Worm (Caenorhabditis elegans) whole organism, L3 larva: ENCODE results near the gene pgl-2.
A peak's percentile ranks its signal among the peaks of the same experiment; 100 is the strongest.

Experiments
- R02D3.7 ChIP-seq: fragments of 150-350 bp; optimal IDR thresholded peaks from 2 replicates; lab custom pipeline; 2014; ENCODE audit warnings: missing biosample characterization, missing genetic modification characterization
- ZK546.5 ChIP-seq: sonication (generic microtip); optimal IDR thresholded peaks from 2 replicates; lab custom pipeline; 2017; ENCODE audit warnings: missing biosample characterization, missing genetic modification characterization
- aly-2 ChIP-seq: fragments of 150-350 bp; optimal IDR thresholded peaks from 2 replicates; lab custom pipeline; 2014; ENCODE audit warnings: missing biosample characterization, missing genetic modification characterization
- ama-1 ChIP-seq: fragments of 150-350 bp; optimal IDR thresholded peaks from 2 replicates; lab custom pipeline; 2018
- ceh-16 ChIP-seq: sonication (generic microtip); optimal IDR thresholded peaks from 2 replicates; lab custom pipeline; 2017; ENCODE audit warnings: missing biosample characterization, missing genetic modification characterization
- ceh-82 ChIP-seq: fragments of 150-350 bp; optimal IDR thresholded peaks from 2 replicates; lab custom pipeline; 2014; ENCODE audit warnings: missing biosample characterization, missing genetic modification characterization
- daf-12 ChIP-seq: fragments of 150-350 bp; optimal IDR thresholded peaks from 2 replicates; lab custom pipeline; 2014; ENCODE audit warnings: missing biosample characterization, missing genetic modification reagents, missing genetic modification characterization
- egl-27 ChIP-seq: sonication (generic microtip); optimal IDR thresholded peaks from 4 replicates; lab custom pipeline; 2017; ENCODE audit warnings: missing biosample characterization, missing genetic modification reagents, missing genetic modification characterization
- egl-5 ChIP-seq: fragments of 150-350 bp; optimal IDR thresholded peaks from 2 replicates; lab custom pipeline; 2017; ENCODE audit warnings: missing biosample characterization, missing genetic modification reagents, missing genetic modification characterization, inconsistent platforms
- elt-1 ChIP-seq: fragments of 150-350 bp; optimal IDR thresholded peaks from 2 replicates; lab custom pipeline; 2014; ENCODE audit warnings: missing biosample characterization, missing genetic modification characterization
- elt-2 ChIP-seq: sonication (generic microtip); optimal IDR thresholded peaks from 2 replicates; lab custom pipeline; 2016; ENCODE audit warnings: missing genetic modification reagents, mild to moderate bottlenecking, missing genetic modification characterization, missing compliant biosample characterization
- elt-3 ChIP-seq, 3 experiments: fragments of 150-350 bp in 1 of 3; sonication (generic microtip) in 2 of 3; optimal IDR thresholded peaks; 2 replicates in 2 of 3; 4 replicates in 1 of 3; lab custom pipeline; 2014 to 2017; ENCODE audit warnings: missing biosample characterization in 3 of 3, missing genetic modification characterization in 3 of 3
- eor-1 ChIP-seq, 2 experiments: fragments of 150-350 bp; optimal IDR thresholded peaks; 2 replicates each; lab custom pipeline; 2014 to 2018; ENCODE audit warnings: missing biosample characterization in 2 of 2, missing genetic modification characterization in 2 of 2
- fkh-2 ChIP-seq: fragments of 150-350 bp; optimal IDR thresholded peaks from 2 replicates; lab custom pipeline; 2014; ENCODE audit warnings: missing biosample characterization, missing genetic modification reagents, missing genetic modification characterization
- fos-1 ChIP-seq: fragments of 150-350 bp; optimal IDR thresholded peaks from 2 replicates; lab custom pipeline; 2014; ENCODE audit warnings: missing biosample characterization, missing genetic modification characterization
- hmg-11 ChIP-seq: sonication (generic microtip); optimal IDR thresholded peaks from 2 replicates; lab custom pipeline; 2016; ENCODE audit warnings: missing genetic modification characterization, missing compliant biosample characterization
- jun-1 ChIP-seq: fragments of 150-350 bp; optimal IDR thresholded peaks from 2 replicates; lab custom pipeline; 2014; ENCODE audit warnings: missing biosample characterization, missing genetic modification reagents, missing genetic modification characterization
- lin-15B ChIP-seq: fragments of 150-350 bp; optimal IDR thresholded peaks from 2 replicates; lab custom pipeline; 2014; ENCODE audit warnings: missing biosample characterization, missing genetic modification characterization
- lin-39 ChIP-seq: fragments of 150-350 bp; optimal IDR thresholded peaks from 2 replicates; lab custom pipeline; 2018; ENCODE audit warnings: missing biosample characterization, missing genetic modification reagents, missing genetic modification characterization
- lsy-12 ChIP-seq: sonication (generic microtip); optimal IDR thresholded peaks from 2 replicates; lab custom pipeline; 2016; ENCODE audit warnings: mild to moderate bottlenecking, missing genetic modification characterization, missing compliant biosample characterization
- mml-1 ChIP-seq: fragments of 150-350 bp; sonication (generic microtip); optimal IDR thresholded peaks from 3 replicates; lab custom pipeline; 2014; ENCODE audit warnings: missing biosample characterization, missing genetic modification characterization
- nfya-1 ChIP-seq: sonication (generic microtip); optimal IDR thresholded peaks from 2 replicates; lab custom pipeline; 2017; ENCODE audit warnings: missing genetic modification characterization, mild to moderate bottlenecking, missing compliant biosample characterization, antibody characterized with exemption, moderate library complexity; ENCODE audit not compliant: insufficient read depth
- nhr-11 ChIP-seq: fragments of 150-350 bp; optimal IDR thresholded peaks from 2 replicates; lab custom pipeline; 2014; ENCODE audit warnings: missing biosample characterization, missing genetic modification characterization
- nhr-12 ChIP-seq: fragments of 150-350 bp; optimal IDR thresholded peaks from 2 replicates; lab custom pipeline; 2014; ENCODE audit warnings: missing biosample characterization, missing genetic modification characterization
- nhr-23 ChIP-seq: fragments of 150-350 bp; optimal IDR thresholded peaks from 2 replicates; lab custom pipeline; 2014; ENCODE audit warnings: missing biosample characterization, missing genetic modification reagents, missing genetic modification characterization
- nhr-237 ChIP-seq: fragments of 150-350 bp; optimal IDR thresholded peaks from 2 replicates; lab custom pipeline; 2014; ENCODE audit warnings: missing biosample characterization, missing genetic modification characterization
- nhr-25 ChIP-seq: sonication (generic microtip); optimal IDR thresholded peaks from 2 replicates; lab custom pipeline; 2017; ENCODE audit warnings: missing biosample characterization, missing genetic modification characterization
- nhr-28 ChIP-seq: fragments of 150-350 bp; optimal IDR thresholded peaks from 2 replicates; lab custom pipeline; 2014; ENCODE audit warnings: missing biosample characterization, missing genetic modification characterization
- nhr-43 ChIP-seq: sonication (generic microtip); optimal IDR thresholded peaks from 2 replicates; lab custom pipeline; 2016; ENCODE audit warnings: mild to moderate bottlenecking, missing genetic modification characterization, missing compliant biosample characterization; ENCODE audit not compliant: poor library complexity, severe bottlenecking
- nhr-67 ChIP-seq: fragments of 150-350 bp; optimal IDR thresholded peaks from 2 replicates; lab custom pipeline; 2014; ENCODE audit warnings: missing biosample characterization, missing genetic modification characterization
- nhr-76 ChIP-seq: fragments of 150-350 bp; sonication (generic microtip); optimal IDR thresholded peaks from 5 replicates; lab custom pipeline; 2014; ENCODE audit warnings: missing biosample characterization, missing genetic modification characterization
- nhr-77 ChIP-seq: fragments of 150-350 bp; optimal IDR thresholded peaks from 2 replicates; lab custom pipeline; 2014; ENCODE audit warnings: missing biosample characterization, missing genetic modification characterization
- pha-4 ChIP-seq: fragments of 150-350 bp; optimal IDR thresholded peaks from 2 replicates; lab custom pipeline; 2014; ENCODE audit warnings: missing biosample characterization, missing genetic modification reagents, missing genetic modification characterization
- pqm-1 ChIP-seq: fragments of 150-350 bp; optimal IDR thresholded peaks from 2 replicates; lab custom pipeline; 2017; ENCODE audit warnings: missing biosample characterization, missing genetic modification characterization, inconsistent platforms
- sea-2 ChIP-seq: fragments of 150-350 bp; sonication (generic microtip); optimal IDR thresholded peaks from 4 replicates; lab custom pipeline; 2014; ENCODE audit warnings: missing biosample characterization, missing genetic modification reagents, missing genetic modification characterization
- skn-1 ChIP-seq: fragments of 150-350 bp; optimal IDR thresholded peaks from 2 replicates; lab custom pipeline; 2014; ENCODE audit warnings: missing biosample characterization, missing genetic modification characterization
- snpc-4 ChIP-seq: fragments of 150-350 bp; optimal IDR thresholded peaks from 2 replicates; lab custom pipeline; 2014; ENCODE audit warnings: missing biosample characterization, missing genetic modification characterization
- tbx-2 ChIP-seq: sonication (generic microtip); optimal IDR thresholded peaks from 2 replicates; lab custom pipeline; 2016; ENCODE audit warnings: mild to moderate bottlenecking, missing genetic modification characterization, missing compliant biosample characterization
- unc-39 ChIP-seq: sonication (generic microtip); optimal IDR thresholded peaks from 4 replicates; lab custom pipeline; 2017; ENCODE audit warnings: missing biosample characterization, missing genetic modification characterization
- unc-62 ChIP-seq: fragments of 150-350 bp; sonication (generic microtip); optimal IDR thresholded peaks from 4 replicates; lab custom pipeline; 2014; ENCODE audit warnings: missing biosample characterization, missing genetic modification reagents, missing genetic modification characterization
- zag-1 ChIP-seq: fragments of 150-350 bp; optimal IDR thresholded peaks from 2 replicates; lab custom pipeline; 2014; ENCODE audit warnings: missing biosample characterization, missing genetic modification characterization
- ztf-11 ChIP-seq: fragments of 150-350 bp; optimal IDR thresholded peaks from 2 replicates; lab custom pipeline; 2014; ENCODE audit warnings: missing biosample characterization, missing genetic modification characterization
- ztf-4 ChIP-seq: fragments of 150-350 bp; optimal IDR thresholded peaks from 2 replicates; lab custom pipeline; 2014; ENCODE audit warnings: missing biosample characterization, missing genetic modification characterization

pgl-2 gene

DNA sequence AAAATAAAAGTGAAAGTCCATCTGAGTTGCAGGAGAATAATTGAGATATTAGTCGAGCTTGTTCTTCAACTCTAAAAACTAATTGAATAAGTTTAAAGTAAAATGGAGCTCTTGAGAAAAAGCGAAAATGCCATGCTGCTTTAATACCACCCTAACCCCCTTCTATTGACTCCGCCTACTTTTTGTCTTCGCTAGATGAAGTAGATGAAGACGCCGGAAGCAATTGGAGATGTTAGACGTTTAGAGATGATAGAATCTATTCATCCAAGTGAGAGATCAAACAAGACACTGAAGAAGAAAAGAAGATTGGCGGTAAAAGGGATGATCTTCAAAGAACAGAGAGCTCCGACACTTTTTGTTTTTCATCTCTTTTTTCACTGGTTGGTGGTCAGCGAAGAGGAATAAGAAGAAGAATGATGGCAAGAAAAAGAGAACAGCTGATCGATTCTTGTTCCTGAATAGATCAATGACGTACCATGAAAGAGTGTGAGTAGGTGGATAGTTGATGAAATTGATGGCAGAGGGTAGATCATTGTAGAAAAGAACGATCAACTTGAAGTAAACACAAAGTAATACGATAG, 20.7 kb downstream of the pgl-2 start:
- TF ChIP-seq nhr-43 (tag; lab: Kevin White, UChicago) (peak; percentile 49), nhr-25 (tag; lab: Kevin White, UChicago) (peak; percentile 2), pqm-1 (tag; lab: Kevin White, UChicago) (no peak), lin-39 (tag; lab: Kevin White, UChicago) (peak; percentile 24)

DNA sequence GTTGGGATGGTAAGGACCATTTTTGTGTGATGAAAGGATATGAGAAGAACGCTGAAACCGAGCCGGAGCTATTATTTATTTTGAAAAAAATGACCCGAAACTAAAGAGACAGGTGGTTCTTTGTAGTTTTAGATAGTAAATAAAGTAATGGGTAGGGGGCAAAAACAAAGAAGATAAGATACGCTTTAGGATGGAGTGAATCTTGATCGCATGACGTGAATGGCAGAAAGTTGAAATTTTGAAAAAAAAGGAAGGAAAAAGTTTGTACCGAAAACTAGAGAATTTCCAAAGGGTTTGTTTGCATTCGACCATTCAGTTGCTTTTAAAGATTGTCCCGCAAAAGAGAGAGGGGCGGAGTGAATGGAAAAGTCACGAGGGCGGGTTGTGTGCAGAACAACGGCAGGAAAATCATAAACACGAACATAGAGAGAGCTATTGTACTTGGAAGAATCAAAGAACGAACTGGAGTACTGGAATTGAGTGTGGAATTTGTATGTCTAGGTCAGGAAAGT, 21.3 kb downstream of the pgl-2 start, which contains the start of gene F22B7.9:
F22B7.9 (minus strand) TSS at position 51 of the 512 bp plus-strand sequence.
- TF ChIP-seq ztf-4 (tag; lab: Kevin White, UChicago): no peak
- no peak for TF ChIP-seq ceh-16 (tag; lab: Kevin White, UChicago)
- TF ChIP-seq ztf-11 (tag; lab: Kevin White, UChicago): no peak
- no peak for TF ChIP-seq tbx-2 (tag; lab: Kevin White, UChicago)
- TF ChIP-seq ama-1 (lab: Kevin White, UChicago): peak; percentile 30
- no peak for TF ChIP-seq fos-1
- TF ChIP-seq egl-5 (tag; lab: Kevin White, UChicago): no peak
- no peak for TF ChIP-seq lsy-12 (tag; lab: Kevin White, UChicago)
- TF ChIP-seq unc-62: no peak
- peak; percentile 50 for TF ChIP-seq jun-1 (tag; lab: Kevin White, UChicago)
- TF ChIP-seq nhr-25 (tag; lab: Kevin White, UChicago): no peak
- TF ChIP-seq nhr-43 (tag; lab: Kevin White, UChicago): no peak
- TF ChIP-seq elt-1 (tag; lab: Kevin White, UChicago): no peak
- TF ChIP-seq daf-12 (tag; lab: Kevin White, UChicago): no peak
- no peak for TF ChIP-seq hmg-11 (tag; lab: Kevin White, UChicago)
- no peak for TF ChIP-seq unc-39
- peak; percentile 50 for TF ChIP-seq elt-2 (tag; lab: Kevin White, UChicago)
- TF ChIP-seq mml-1 (tag; lab: Kevin White, UChicago): no peak
- no peak for TF ChIP-seq nhr-237 (tag; lab: Kevin White, UChicago)
- no peak for TF ChIP-seq eor-1 (tag; optimal IDR thresholded peaks at IDR 0.05; lab: Kevin White, UChicago)
- no peak for TF ChIP-seq R02D3.7
- peak; percentile 64 for TF ChIP-seq pqm-1 (tag; lab: Kevin White, UChicago)
- peak; percentile 18 for TF ChIP-seq nfya-1 (tag; lab: Kevin White, UChicago)
- TF ChIP-seq ZK546.5 (tag; lab: Kevin White, UChicago): no peak
- TF ChIP-seq nhr-12: no peak
- peak; percentile 95 for TF ChIP-seq pha-4
- TF ChIP-seq nhr-76 (tag; lab: Kevin White, UChicago): no peak
- TF ChIP-seq nhr-11 (tag; lab: Kevin White, UChicago): no peak

DNA sequence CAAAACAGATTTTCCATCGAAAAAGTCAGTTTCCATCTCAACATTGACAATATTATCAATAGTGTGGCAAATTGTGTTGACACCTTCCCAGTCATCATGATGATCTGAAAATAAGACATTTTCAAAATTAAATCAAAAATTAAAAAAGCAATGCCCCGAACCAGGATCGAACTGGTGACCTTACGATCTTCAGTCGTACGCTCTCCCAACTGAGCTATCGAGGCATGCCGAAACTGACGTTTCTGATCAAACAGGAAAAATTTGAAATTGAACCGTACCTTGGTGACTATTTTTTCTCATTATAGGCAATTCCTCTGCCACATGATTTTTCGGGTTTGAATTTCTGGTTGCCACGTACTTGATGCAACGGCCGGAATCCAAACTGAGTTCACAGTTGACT, 21.8 kb downstream of the pgl-2 start:
- TF ChIP-seq ama-1 (lab: Kevin White, UChicago): peak; percentile 88
- no peak for TF ChIP-seq elt-2 (tag; lab: Kevin White, UChicago)

DNA sequence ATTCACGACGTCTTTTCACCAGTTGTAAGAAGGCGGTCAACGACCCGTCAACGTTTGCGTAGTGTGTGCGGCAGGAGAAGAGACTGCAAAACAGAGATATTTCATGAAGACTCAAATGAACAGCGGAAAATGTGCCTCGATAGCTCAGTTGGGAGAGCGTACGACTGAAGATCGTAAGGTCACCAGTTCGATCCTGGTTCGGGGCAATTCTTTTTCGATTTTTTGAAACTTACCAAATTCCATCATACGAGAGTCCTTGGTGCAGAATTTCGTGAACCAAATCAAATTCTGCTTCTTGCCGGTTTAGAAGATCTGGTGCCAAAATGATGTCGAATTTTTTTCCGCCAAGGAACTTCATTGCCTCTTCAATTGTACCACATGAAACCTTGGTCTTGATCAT, 22.3 kb downstream of the pgl-2 start:
- TF ChIP-seq ztf-11 (tag; lab: Kevin White, UChicago) (no peak), elt-3 (tag; optimal IDR thresholded peaks at IDR 0.05; lab: Kevin White, UChicago) (peak in 1 of 3 experiments; percentile 64), unc-62 (no peak), ZK546.5 (tag; lab: Kevin White, UChicago) (no peak), nhr-77 (tag; lab: Kevin White, UChicago) (no peak), ceh-16 (tag; lab: Kevin White, UChicago) (no peak), lin-39 (tag; lab: Kevin White, UChicago) (peak; percentile 71), nhr-23 (tag; lab: Kevin White, UChicago) (peak; percentile 21), egl-27 (no peak), snpc-4 (tag; lab: Kevin White, UChicago) (no peak), nhr-28 (tag; lab: Kevin White, UChicago) (no peak), nhr-11 (tag; lab: Kevin White, UChicago) (no peak), daf-12 (tag; lab: Kevin White, UChicago) (no peak), nhr-76 (tag; lab: Kevin White, UChicago) (no peak), fos-1 (no peak), skn-1 (tag; lab: Kevin White, UChicago) (no peak), nhr-43 (tag; lab: Kevin White, UChicago) (peak; percentile 70), mml-1 (tag; lab: Kevin White, UChicago) (no peak), fkh-2 (no peak), ceh-82 (tag; lab: Kevin White, UChicago) (no peak), nhr-12 (no peak), aly-2 (no peak), egl-5 (tag; lab: Kevin White, UChicago) (no peak), zag-1 (tag; lab: Kevin White, UChicago) (no peak), sea-2 (GFP tag; lab: Kevin White, UChicago) (no peak), ztf-4 (tag; lab: Kevin White, UChicago) (peak; percentile 21), lin-15B (no peak), tbx-2 (tag; lab: Kevin White, UChicago) (peak; percentile 28), nhr-67 (tag; lab: Kevin White, UChicago) (no peak), elt-2 (tag; lab: Kevin White, UChicago) (no peak), nhr-25 (tag; lab: Kevin White, UChicago) (peak; percentile 23), nfya-1 (tag; lab: Kevin White, UChicago) (peak; percentile 36), unc-39 (no peak), ama-1 (lab: Kevin White, UChicago) (peak; percentile 95)
